Fruit fly (Drosophila melanogaster): ENCODE data around the gene CG40486.

The CG40486 gene

dm6 chrX:22917886-22918285, 42.0 kb downstream of the CG40486 start:
- TF ChIP-seq CG16863 (GFP tag; optimal IDR thresholded peaks at IDR 0.05) (no peak), CG2199 (GFP tag; IDR thresholded peaks at IDR 0.05) (peak; percentile 72; the same call in 2 of the 3 replicates), CG6689 (GFP tag; IDR thresholded peaks at IDR 0.05) (peak; percentile 41; the same call in 1 of the 2 replicates), CG11504 (tag; optimal IDR thresholded peaks at IDR 0.05) (peak; percentile 96), Mes4 (GFP tag; optimal IDR thresholded peaks at IDR 0.05) (no peak), Trl (optimal IDR thresholded peaks at IDR 0.05) (peak; percentile 37 to 47), Trl (GFP tag; optimal IDR thresholded peaks at IDR 0.05) (no peak)

Measured in whole organism, embryonic.